Worm (Caenorhabditis elegans): ENCODE results near the gene gpx-2.

The gpx-2 gene

DNA sequence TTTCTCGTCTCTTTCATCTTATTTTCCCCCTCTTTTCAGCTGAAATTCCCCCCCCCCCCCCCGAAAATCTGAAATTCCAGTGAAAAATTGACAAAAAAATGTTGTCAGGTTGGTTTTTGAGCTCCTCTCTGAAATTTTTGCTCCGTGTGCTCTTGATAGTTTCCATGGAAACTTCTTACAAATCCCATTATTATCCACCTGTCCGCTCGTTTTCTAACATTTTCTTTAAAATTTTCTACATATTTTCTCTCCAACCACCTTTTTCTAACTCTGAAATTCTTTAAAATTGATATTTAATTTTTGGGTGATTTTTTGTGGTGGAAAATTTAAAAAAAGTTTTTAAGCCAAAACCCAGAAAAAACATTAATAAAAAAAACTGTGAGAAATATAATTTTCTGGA lies at the start of gene gpx-2:
Gene gpx-2 (plus strand): TSS at position 99 of the 400 bp plus-strand sequence.
- TF ChIP-seq W03F9.2 (tag; optimal IDR thresholded peaks at IDR 0.05): no peak
- TF ChIP-seq him-1 (tag; optimal IDR thresholded peaks at IDR 0.05): no peak
- TF ChIP-seq dao-5 (tag; optimal IDR thresholded peaks at IDR 0.05): no peak

DNA sequence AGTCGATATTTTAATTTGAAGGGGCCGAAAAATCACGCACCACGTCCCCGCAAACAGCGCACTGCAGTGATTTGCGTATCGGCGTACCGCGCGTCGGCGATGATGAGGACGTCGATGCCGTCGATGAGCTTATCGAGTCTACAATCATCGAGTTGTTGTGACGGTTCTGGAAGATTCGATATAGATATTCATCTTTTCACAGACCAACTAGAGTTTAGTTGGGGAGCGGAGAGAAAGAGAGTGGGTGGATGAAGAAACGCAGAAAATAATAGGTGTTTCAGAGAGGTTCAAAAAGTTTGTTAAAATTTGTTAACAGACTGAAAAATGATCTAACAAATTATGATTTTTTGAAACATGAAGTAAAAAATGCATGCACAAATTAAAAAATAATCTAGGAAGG lies 48.2 kb upstream of the gpx-2 start, which contains the start of gene nhr-61:
Gene nhr-61 (minus strand): TSS at position 168 of the 400 bp plus-strand sequence.
- no peak for TF ChIP-seq him-1 (tag; optimal IDR thresholded peaks at IDR 0.05)
- no peak for TF ChIP-seq dao-5 (tag; optimal IDR thresholded peaks at IDR 0.05)
- TF ChIP-seq W03F9.2 (tag; optimal IDR thresholded peaks at IDR 0.05): no peak

DNA sequence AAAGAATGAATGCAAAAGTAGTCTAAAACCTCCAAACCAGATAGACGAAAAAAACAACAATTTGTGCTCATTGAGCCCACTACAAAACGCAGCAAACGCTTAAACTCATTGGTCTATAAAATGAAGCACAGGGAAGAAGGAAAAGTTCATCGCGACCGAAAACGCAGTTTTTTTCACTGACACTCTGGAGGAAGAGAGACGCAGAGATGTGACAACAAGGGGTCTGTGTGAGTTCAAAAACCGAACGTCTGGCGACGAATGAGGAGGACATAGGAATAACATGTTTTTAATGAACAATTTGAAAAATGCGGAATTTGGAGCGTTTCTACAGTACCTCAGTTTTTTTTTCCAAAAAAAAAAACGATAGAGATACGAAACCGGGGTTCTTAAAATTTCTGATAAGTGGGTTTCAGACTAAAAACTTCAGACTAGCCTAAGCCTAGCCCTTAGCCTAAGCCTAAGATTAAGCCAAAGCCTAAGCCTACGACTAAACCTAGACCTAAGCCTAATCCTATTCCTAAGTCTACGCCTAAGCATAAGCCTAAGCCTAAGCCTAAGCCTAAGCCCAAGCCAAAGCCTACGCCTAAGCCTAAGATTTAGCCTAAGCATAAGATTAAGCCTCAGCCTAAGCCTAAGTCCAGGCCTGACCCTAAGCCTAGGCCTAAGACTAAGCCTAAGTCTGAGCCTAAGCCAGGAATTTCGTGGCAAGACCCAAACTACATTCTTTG lies 47.1 kb upstream of the gpx-2 start:
- no peak for TF ChIP-seq him-1 (tag; optimal IDR thresholded peaks at IDR 0.05)
- no peak for TF ChIP-seq dao-5 (tag; optimal IDR thresholded peaks at IDR 0.05)
- TF ChIP-seq W03F9.2 (tag; optimal IDR thresholded peaks at IDR 0.05): no peak

DNA sequence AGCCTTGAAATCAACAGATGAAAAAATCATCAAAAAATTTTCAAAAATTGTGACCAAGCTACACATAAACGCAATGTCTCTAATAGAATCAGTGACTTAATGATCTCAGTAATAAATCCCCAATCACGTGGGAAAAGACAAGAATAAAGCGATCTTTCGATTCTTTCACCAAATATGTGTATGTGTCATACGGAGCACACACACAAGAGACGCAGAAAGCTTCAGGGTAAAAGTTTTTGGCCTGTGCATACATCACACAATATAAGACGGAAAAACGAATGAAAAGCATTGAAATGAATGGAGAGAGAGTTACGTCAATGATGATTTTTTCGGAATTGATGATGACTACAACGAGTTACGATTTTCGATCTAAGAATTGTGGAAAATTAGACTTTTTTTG lies 46.1 kb upstream of the gpx-2 start:
- no peak for TF ChIP-seq him-1 (tag; optimal IDR thresholded peaks at IDR 0.05)
- no peak for TF ChIP-seq W03F9.2 (tag; optimal IDR thresholded peaks at IDR 0.05)
- no peak for TF ChIP-seq dao-5 (tag; optimal IDR thresholded peaks at IDR 0.05)

DNA sequence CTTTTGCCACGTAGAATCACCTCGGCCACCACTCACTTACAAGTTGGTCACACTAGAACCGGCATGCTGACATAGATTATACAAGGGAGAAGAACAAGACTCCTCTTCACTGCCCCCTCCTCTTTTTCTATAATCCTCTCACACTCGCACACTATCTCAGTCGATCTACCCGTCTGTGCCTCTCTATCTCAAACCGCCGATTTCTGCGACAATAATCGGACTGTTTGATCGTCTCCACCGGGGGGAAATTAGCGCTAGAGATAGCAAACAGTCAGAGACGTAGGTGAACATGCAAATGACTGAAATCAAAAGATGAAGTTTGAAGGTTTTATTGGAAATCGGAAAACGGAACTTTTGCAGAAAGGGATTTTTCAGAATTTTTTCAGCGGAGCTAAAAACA lies 44.1 kb upstream of the gpx-2 start:
- TF ChIP-seq W03F9.2 (tag; optimal IDR thresholded peaks at IDR 0.05): no peak
- no peak for TF ChIP-seq dao-5 (tag; optimal IDR thresholded peaks at IDR 0.05)
- no peak for TF ChIP-seq him-1 (tag; optimal IDR thresholded peaks at IDR 0.05)

DNA sequence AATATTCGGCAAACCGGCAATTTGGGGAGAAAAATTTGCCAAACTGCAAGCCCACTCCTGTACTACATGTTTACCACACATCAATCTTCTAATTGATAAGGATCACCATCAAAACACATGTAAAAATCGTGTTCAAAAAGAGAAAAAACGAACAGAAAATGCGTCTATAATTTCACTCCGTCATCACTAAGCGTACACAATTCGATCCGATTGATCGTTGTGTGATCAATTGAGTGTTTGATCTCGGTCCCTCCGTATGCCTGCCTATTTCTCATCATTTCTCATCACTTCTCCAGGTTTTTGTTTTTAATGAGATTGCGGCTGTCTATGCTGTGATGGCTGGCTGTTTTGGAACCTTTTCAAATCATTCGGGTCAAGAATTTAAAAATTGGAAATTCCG lies 41.2 kb upstream of the gpx-2 start:
- TF ChIP-seq him-1 (tag; optimal IDR thresholded peaks at IDR 0.05) (no peak), W03F9.2 (tag; optimal IDR thresholded peaks at IDR 0.05) (no peak), dao-5 (tag; optimal IDR thresholded peaks at IDR 0.05) (no peak)

DNA sequence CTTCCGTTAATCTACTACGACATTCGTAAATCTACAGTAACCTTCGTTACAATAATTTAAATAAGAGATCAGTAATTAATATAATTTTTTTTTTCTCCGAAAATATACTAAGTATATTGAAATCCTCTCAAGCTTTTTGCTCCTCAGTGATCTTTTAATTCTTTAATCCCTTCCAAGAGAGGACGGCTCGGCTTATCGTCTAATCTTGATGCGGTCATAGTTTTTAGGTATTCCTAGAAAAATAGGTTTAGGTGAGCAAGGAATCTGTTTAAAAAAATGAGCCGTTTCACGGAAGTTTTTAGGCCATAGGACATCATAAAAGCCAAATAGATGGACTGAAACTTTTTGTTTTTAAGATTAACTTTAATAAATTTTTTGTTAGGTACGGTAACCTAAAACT lies 34.5 kb upstream of the gpx-2 start:
- TF ChIP-seq W03F9.2 (tag; optimal IDR thresholded peaks at IDR 0.05) (no peak), dao-5 (tag; optimal IDR thresholded peaks at IDR 0.05) (no peak), him-1 (tag; optimal IDR thresholded peaks at IDR 0.05) (no peak)

DNA sequence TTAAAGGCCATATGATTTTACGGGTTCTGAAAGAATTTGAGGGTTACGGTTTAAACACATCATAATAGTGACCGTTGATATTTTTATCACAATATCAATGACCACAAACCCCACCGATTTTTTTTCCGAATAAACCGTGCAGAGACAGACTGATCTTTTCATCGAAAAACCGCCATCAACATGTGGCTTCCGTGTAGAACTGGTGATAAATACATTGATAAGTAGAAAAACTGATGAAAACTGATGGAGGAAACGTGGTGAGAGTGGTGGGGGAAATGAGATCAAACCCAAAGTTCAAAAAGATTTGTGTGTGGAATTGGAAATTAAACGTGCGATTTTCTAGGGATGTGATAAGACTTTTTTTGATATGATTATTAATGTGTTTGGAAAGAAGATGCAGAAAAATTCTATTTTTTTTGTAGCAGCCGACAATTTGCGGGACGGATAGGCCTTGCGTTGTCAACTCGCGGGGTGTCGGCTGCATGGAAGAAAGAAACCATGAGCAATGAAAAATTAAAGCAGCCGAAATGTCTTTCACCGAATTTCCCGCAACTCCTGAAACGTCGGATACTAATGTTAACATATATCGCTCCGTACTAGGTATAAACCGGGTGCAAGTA lies 27.9 kb upstream of the gpx-2 start:
- TF ChIP-seq him-1 (tag; optimal IDR thresholded peaks at IDR 0.05) (no peak), dao-5 (tag; optimal IDR thresholded peaks at IDR 0.05) (no peak), W03F9.2 (tag; optimal IDR thresholded peaks at IDR 0.05) (no peak)

DNA sequence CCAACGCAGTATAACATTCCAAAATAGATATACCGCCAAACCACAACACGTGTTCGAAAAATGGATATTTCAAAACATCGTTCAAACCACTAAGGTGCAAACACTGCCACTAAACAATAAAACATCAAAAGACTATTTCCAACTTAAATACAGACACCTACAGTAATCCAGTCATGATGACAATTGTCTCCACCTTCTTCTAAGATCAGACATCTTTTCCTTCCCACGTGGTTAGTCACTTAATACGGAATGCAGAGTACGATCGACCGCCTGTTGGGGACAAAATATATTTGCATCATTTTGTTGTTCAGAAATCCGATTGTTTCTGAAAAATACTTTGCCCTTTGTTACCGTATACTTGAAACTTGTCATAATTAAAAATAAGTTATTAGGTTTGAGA lies 25.3 kb upstream of the gpx-2 start:
- no peak for TF ChIP-seq dao-5 (tag; optimal IDR thresholded peaks at IDR 0.05)

DNA sequence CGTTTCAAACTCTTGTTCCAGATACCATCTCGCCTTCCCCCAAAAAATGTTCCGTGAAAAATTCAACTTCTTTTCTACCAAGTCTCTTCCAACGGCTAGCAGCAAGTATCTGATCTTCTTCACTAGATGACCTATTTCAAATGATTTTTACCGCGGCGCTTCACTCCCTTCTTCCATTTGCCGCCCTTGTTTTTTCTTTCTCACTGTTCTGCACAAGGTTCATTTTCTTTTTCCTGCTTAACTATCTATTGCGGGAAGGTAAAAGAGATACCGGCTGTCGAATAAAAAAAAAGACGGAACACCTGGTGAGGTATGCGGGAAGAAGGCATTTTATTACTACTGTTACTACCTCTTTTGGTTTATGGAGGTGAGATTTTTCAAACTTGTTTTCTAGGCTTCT lies 23.6 kb upstream of the gpx-2 start, which contains the start of gene cdh-7:
Gene cdh-7 (plus strand): TSS at position 214 of the 400 bp plus-strand sequence.
- TF ChIP-seq dao-5 (tag; optimal IDR thresholded peaks at IDR 0.05) (no peak), him-1 (tag; optimal IDR thresholded peaks at IDR 0.05) (no peak), W03F9.2 (tag; optimal IDR thresholded peaks at IDR 0.05) (no peak)

DNA sequence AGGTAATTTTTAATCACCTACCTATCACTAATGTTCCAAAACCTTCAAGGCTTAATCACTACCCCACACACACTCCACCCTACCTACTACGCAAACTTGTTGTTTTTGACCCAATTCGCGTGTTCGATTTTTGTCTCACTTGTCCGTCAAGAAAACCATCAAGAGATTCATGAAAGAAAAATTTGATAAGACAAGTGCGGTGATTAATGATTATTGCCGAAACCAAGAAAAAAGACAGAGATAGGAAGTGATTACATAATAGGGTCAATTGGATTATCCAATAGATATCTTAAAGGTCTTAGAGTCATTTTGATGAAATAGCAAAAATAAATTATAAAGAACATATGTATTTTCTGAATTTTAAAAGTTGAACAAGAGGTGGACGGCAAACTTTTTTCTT lies 22.3 kb upstream of the gpx-2 start:
- no peak for TF ChIP-seq him-1 (tag; optimal IDR thresholded peaks at IDR 0.05)
- TF ChIP-seq W03F9.2 (tag; optimal IDR thresholded peaks at IDR 0.05): no peak
- TF ChIP-seq dao-5 (tag; optimal IDR thresholded peaks at IDR 0.05): no peak

DNA sequence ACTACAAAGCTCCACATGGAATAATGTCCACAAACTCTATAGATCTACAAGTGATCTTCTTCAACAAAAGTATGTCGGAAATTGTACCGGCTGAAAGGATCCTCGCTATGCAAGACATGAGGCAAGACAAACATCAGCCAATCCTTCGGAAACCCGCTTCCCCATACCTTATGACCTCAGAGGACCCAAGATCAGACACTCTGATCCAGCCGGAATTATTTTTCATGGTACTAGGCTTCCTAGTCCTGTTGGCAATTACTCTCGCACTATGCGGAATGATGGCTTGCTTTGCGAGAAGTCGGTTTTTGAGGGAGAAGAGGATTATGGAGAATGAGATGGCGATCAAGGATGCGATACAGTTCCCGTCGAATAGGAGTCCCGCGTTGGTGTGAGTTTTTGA lies 16.7 kb upstream of the gpx-2 start:
- TF ChIP-seq him-1 (tag; optimal IDR thresholded peaks at IDR 0.05) (no peak), W03F9.2 (tag; optimal IDR thresholded peaks at IDR 0.05) (no peak), dao-5 (tag; optimal IDR thresholded peaks at IDR 0.05) (no peak)

DNA sequence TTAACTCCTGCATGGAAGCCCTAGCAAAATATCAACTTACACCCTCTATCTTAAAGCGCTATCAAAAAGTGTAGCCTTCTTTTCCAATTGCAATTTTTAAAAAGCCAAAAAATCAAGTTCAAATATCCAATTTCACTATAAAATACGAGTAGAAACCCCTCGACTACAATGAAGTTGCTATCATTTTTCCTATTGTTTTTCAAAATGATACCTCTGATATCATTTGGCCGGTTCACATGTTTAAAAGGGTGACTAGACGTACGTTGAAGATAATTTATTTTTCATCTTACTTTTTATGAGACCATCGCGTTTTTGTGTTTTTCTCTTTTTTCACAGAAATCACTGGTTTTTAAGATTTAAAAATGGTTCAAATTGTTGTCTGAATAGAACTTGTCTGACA lies 15.1 kb upstream of the gpx-2 start, which contains the start of gene R05H10.1:
Gene R05H10.1 (plus strand): TSS at position 334 of the 400 bp plus-strand sequence.
- no peak for TF ChIP-seq W03F9.2 (tag; optimal IDR thresholded peaks at IDR 0.05)
- no peak for TF ChIP-seq him-1 (tag; optimal IDR thresholded peaks at IDR 0.05)
- no peak for TF ChIP-seq dao-5 (tag; optimal IDR thresholded peaks at IDR 0.05)

DNA sequence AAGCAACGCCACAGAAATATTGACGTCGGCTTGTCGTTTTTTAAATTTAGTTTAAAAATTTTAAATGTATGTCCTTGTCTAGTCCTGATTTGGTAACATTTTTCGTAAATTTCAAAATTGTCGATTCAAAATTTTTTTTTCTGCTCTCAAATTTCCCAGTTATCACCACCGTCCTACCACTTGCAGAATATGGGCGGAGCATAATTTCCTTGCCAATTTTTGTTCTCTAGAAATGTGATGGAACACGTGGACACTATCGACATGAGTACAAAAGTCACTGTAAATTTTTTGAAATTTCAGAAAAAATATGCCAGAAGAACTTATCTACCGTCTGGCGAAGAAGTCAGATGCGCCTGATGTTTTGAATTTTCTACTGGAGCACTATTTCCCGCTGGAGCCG lies 11.3 kb upstream of the gpx-2 start, which contains the start of gene R05H10.7:
Gene R05H10.7 (plus strand): TSS at position 301 of the 400 bp plus-strand sequence.
- TF ChIP-seq dao-5 (tag; optimal IDR thresholded peaks at IDR 0.05) (no peak), W03F9.2 (tag; optimal IDR thresholded peaks at IDR 0.05) (no peak), him-1 (tag; optimal IDR thresholded peaks at IDR 0.05) (no peak)
